Worm (Caenorhabditis elegans) whole organism, mixed stage, embryonic: Measurements from ENCODE around the gene isw-1.

Experiments
- M03D4.4 ChIP-seq: sonication (generic microtip); optimal IDR thresholded peaks from 2 replicates; lab custom pipeline; 2017; ENCODE audit warnings: mild to moderate bottlenecking, missing genetic modification characterization, missing compliant biosample characterization
- bed-3 ChIP-seq: fragments of 200-800 bp; sonication (Bioruptor generic); optimal IDR thresholded peaks from 3 replicates; lab custom pipeline; 2018; ENCODE audit warnings: mild to moderate bottlenecking, missing genetic modification characterization, moderate library complexity, missing compliant biosample characterization
- ceh-43 ChIP-seq: fragments of 200-800 bp; sonication (Bioruptor generic); optimal IDR thresholded peaks from 2 replicates; lab custom pipeline; 2018; ENCODE audit warnings: mild to moderate bottlenecking, missing genetic modification characterization, moderate library complexity, missing compliant biosample characterization
- ces-1 ChIP-seq: fragments of 150-350 bp; optimal IDR thresholded peaks from 2 replicates; lab custom pipeline; 2014; ENCODE audit warnings: missing biosample characterization, missing genetic modification reagents, missing genetic modification characterization
- flh-1 ChIP-seq: fragments of 200-800 bp; sonication (Bioruptor generic); optimal IDR thresholded peaks from 2 replicates; lab custom pipeline; 2018; ENCODE audit warnings: mild to moderate bottlenecking, missing genetic modification characterization, moderate library complexity, missing compliant biosample characterization
- ham-2 ChIP-seq: fragments of 200-800 bp; sonication (Bioruptor generic); optimal IDR thresholded peaks from 2 replicates; lab custom pipeline; 2018; ENCODE audit warnings: mild to moderate bottlenecking, missing genetic modification characterization, missing compliant biosample characterization
- hlh-1 ChIP-seq: fragments of 150-350 bp; optimal IDR thresholded peaks from 2 replicates; lab custom pipeline; 2014; ENCODE audit warnings: missing biosample characterization, missing genetic modification reagents, missing genetic modification characterization
- mls-2 ChIP-seq: sonication (generic microtip); optimal IDR thresholded peaks from 2 replicates; lab custom pipeline; 2016; ENCODE audit warnings: mild to moderate bottlenecking, missing genetic modification characterization, moderate library complexity, missing compliant biosample characterization
- nhr-12 ChIP-seq: fragments of 150-350 bp; optimal IDR thresholded peaks from 2 replicates; lab custom pipeline; 2014; ENCODE audit warnings: missing biosample characterization, missing genetic modification characterization
- pha-4 ChIP-seq: fragments of 150-350 bp; optimal IDR thresholded peaks from 2 replicates; lab custom pipeline; 2018; ENCODE audit warnings: missing biosample characterization, missing genetic modification reagents, missing genetic modification characterization
- sptf-1 ChIP-seq: sonication (generic microtip); optimal IDR thresholded peaks from 2 replicates; lab custom pipeline; 2017; ENCODE audit warnings: mild to moderate bottlenecking, missing genetic modification characterization, moderate library complexity, missing compliant biosample characterization
- unc-120 ChIP-seq: sonication (generic microtip); optimal IDR thresholded peaks from 2 replicates; lab custom pipeline; 2017; ENCODE audit warnings: missing genetic modification characterization, missing compliant biosample characterization; ENCODE audit not compliant: poor library complexity, severe bottlenecking
- unc-62 ChIP-seq: fragments of 150-350 bp; optimal IDR thresholded peaks from 2 replicates; lab custom pipeline; 2014; ENCODE audit warnings: missing biosample characterization, missing genetic modification reagents, missing genetic modification characterization
- zip-8 ChIP-seq: fragments of 150-350 bp; optimal IDR thresholded peaks from 2 replicates; lab custom pipeline; 2014; ENCODE audit warnings: missing biosample characterization, missing genetic modification characterization

The isw-1 gene

ce11 chrIII:6655830-6656229, 54.1 kb downstream of the isw-1 start:
- TF ChIP-seq sptf-1 (tag; lab: Kevin White, UChicago) = no peak
- TF ChIP-seq ceh-43 (GFP tag; lab: Kevin White, UChicago) = no peak
- TF ChIP-seq ham-2 (GFP tag; lab: Kevin White, UChicago) = no peak
- no peak for TF ChIP-seq bed-3 (GFP tag; lab: Kevin White, UChicago)
- TF ChIP-seq unc-120 (tag; lab: Kevin White, UChicago) = peak; percentile 73
- TF ChIP-seq ces-1 (GFP tag; lab: Kevin White, UChicago) = peak; percentile 27
- TF ChIP-seq flh-1 (GFP tag; lab: Kevin White, UChicago) = no peak
- TF ChIP-seq pha-4 (tag; lab: Kevin White, UChicago) = no peak
- TF ChIP-seq hlh-1 = peak; percentile 87
- no peak for TF ChIP-seq nhr-12
- no peak for TF ChIP-seq mls-2 (tag; lab: Kevin White, UChicago)
- TF ChIP-seq zip-8 (tag; lab: Kevin White, UChicago) = no peak
- no peak for TF ChIP-seq M03D4.4 (tag; lab: Kevin White, UChicago)
- peak; percentile 66 for TF ChIP-seq unc-62 (GFP tag; lab: Kevin White, UChicago)
